Worm (Caenorhabditis elegans): ENCODE results near the gene C35A5.11.

DNA sequence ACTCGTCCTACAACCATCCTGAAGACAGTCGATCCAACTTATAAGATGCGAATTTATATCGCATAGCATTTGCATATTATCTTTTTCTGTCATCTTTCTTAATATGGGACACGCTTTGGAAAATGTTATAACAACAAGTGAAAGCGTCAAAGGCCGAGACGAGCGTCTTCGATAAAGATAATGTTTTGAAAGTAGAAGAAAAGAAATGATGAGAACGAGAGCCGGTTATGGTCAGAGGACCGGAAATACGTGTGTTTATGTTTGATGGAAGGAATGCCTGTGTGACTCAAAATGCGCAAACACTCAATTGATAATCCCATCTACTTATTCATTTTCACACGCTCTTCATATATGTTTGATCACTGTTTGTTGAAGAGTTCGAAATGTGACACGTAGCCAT lies at the start of gene C35A5.11:
- TF ChIP-seq tbx-37 (GFP tag; conservative IDR thresholded peaks at IDR 0.05) (no peak), hmbx-1 (tag; optimal IDR thresholded peaks at IDR 0.05) (no peak), flt-1 (GFP tag; IDR thresholded peaks at IDR 0.05) (no peak), ama-1 (optimal IDR thresholded peaks at IDR 0.05) (no peak), aly-1 (tag; optimal IDR thresholded peaks at IDR 0.05) (no peak)

All from whole organism, early embryonic.